Fruit fly (Drosophila melanogaster): ENCODE measurements around the gene CG5280.

Gene CG5280

DNA sequence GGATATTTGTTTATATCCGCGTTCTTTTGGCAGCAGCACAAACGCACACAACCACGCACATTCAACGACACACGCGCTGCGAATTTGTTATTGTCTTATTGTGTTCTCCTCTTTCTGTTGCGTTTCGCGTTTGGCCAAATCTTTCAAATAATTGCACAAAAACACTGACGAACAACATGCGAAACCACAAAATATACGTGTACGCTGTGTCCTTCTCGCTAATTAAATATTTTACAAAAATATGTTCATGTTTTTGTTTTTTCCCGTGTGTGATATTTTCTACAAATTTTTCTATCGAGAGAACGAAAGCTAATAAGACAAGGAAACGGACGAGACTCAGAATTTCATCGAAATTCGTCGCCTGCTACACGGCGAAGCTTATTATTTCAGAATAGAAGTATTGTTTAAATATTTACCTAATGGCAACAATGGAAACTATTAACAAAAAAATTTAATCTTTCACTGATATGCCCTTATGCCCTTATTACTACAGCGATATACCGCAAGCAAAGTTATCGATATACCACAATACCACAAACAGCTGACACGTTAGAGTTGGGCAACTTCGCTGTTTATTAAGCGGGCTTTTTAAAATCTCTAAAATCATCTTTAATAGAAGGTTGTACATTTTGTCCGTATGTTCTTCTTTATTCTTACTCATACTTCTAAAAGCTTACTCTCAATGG is 35.9 kb downstream of the CG5280 start, which contains the start of the genes CG43783 and orb2 (continued):
- TF ChIP-seq CG3726 (GFP tag; IDR thresholded peaks at IDR 0.05) (no peak), Max (GFP tag; optimal IDR thresholded peaks at IDR 0.05) (no peak), dmrt11E (tag; optimal IDR thresholded peaks at IDR 0.05) (no peak), tna (GFP tag; IDR thresholded peaks at IDR 0.05; ENCODE audit: partially characterized antibody) (peak; percentile 55; the same call in 1 of the 2 replicates), tin (GFP tag; optimal IDR thresholded peaks at IDR 0.05) (no peak), lab (GFP tag; optimal IDR thresholded peaks at IDR 0.05) (no peak), ara (GFP tag; IDR thresholded peaks at IDR 0.05) (no peak), danr (GFP tag; IDR thresholded peaks at IDR 0.05) (no peak), CG7928 (GFP tag; optimal IDR thresholded peaks at IDR 0.05) (no peak), CG18011 (GFP tag; optimal IDR thresholded peaks at IDR 0.05) (no peak), CG6791 (GFP tag; IDR thresholded peaks at IDR 0.05; ENCODE audit: partially characterized antibody) (peak; percentile 66; the same call in 2 of the 3 replicates), CG16813 (GFP tag; IDR thresholded peaks at IDR 0.05; ENCODE audit: partially characterized antibody) (peak; percentile 38; the same call in 1 of the 3 replicates), chm (GFP tag; IDR thresholded peaks at IDR 0.05) (no peak), CG4617 (GFP tag; optimal IDR thresholded peaks at IDR 0.05; ENCODE audit: borderline replicate concordance) (peak; percentile 32), CG16863 (GFP tag; optimal IDR thresholded peaks at IDR 0.05) (no peak), lov (optimal IDR thresholded peaks at IDR 0.05) (no peak), lov (GFP tag; IDR thresholded peaks at IDR 0.05) (no peak), Doc3 (GFP tag; IDR thresholded peaks at IDR 0.05; ENCODE audit: partially characterized antibody) (peak; percentile 33; the same call in 1 of the 3 replicates), cg (GFP tag; optimal IDR thresholded peaks at IDR 0.05) (peak; percentile 39), CG42726 (GFP tag; IDR thresholded peaks at IDR 0.05; ENCODE audit: partially characterized antibody) (no peak), CG8924 (tag; optimal IDR thresholded peaks at IDR 0.05) (no peak), sens (GFP tag) (peak; percentile 62), CG7963 (GFP tag; IDR thresholded peaks at IDR 0.05; ENCODE audit: partially characterized antibody) (0 out of 3 replicates have a peak, but pooled peaks have one; percentile 56), CG1603 (tag; optimal IDR thresholded peaks at IDR 0.05) (peak; percentile 9), CG10321 (GFP tag; IDR thresholded peaks at IDR 0.05) (no peak), sim (GFP tag; IDR thresholded peaks at IDR 0.05) (no peak), Opbp (GFP tag; IDR thresholded peaks at IDR 0.05; ENCODE audit: partially characterized antibody) (peak; percentile 70; the same call in 2 of the 3 replicates), Lhr (GFP tag; optimal IDR thresholded peaks at IDR 0.05) (no peak)

- TF ChIP-seq crc (GFP tag; optimal IDR thresholded peaks at IDR 0.05), result peak; percentile 39
- TF ChIP-seq Trl (optimal IDR thresholded peaks at IDR 0.05), result no peak
- TF ChIP-seq Trl (GFP tag; optimal IDR thresholded peaks at IDR 0.05), result peak; percentile 22
- TF ChIP-seq sisA (GFP tag; IDR thresholded peaks at IDR 0.05), result no peak
- no peak for TF ChIP-seq H15 (GFP tag; IDR thresholded peaks at IDR 0.05)
- peak; percentile 58 for TF ChIP-seq CG10543 (GFP tag; optimal IDR thresholded peaks at IDR 0.05)
- peak; percentile 8 for TF ChIP-seq CG30020 (tag; optimal IDR thresholded peaks at IDR 0.05)
- no peak for TF ChIP-seq CG11247 (GFP tag; IDR thresholded peaks at IDR 0.05)
- TF ChIP-seq Optix (GFP tag; IDR thresholded peaks at IDR 0.05), result no peak
- TF ChIP-seq amos (GFP tag; IDR thresholded peaks at IDR 0.05; ENCODE audit: partially characterized antibody), result peak; percentile 42; the same call in 1 of the 2 replicates
- TF ChIP-seq CG13775 (GFP tag; optimal IDR thresholded peaks at IDR 0.05), result peak; percentile 24
- TF ChIP-seq Dip2 (GFP tag; IDR thresholded peaks at IDR 0.05), result no peak
- peak; percentile 47 for TF ChIP-seq nerfin-1 (tag; optimal IDR thresholded peaks at IDR 0.05)
- TF ChIP-seq Ravus (GFP tag; IDR thresholded peaks at IDR 0.05), result no peak
- TF ChIP-seq CG3163 (GFP tag; optimal IDR thresholded peaks at IDR 0.05), result no peak
- no peak for TF ChIP-seq CG17612 (GFP tag; IDR thresholded peaks at IDR 0.05)
- no peak for TF ChIP-seq btn (GFP tag; optimal IDR thresholded peaks at IDR 0.05)
- TF ChIP-seq CG12071 (GFP tag; optimal IDR thresholded peaks at IDR 0.05), result peak; percentile 46
- peak; percentile 30 for TF ChIP-seq MBD-R2 (GFP tag; IDR thresholded peaks at IDR 0.05)
- peak; percentile 52 for TF ChIP-seq Rfx (GFP tag; IDR thresholded peaks at IDR 0.05)
- TF ChIP-seq CG43689 (GFP tag; IDR thresholded peaks at IDR 0.05), result no peak
- no peak for TF ChIP-seq hth (optimal IDR thresholded peaks at IDR 0.05)
Measured at dm6 chr3L:8953199-8953956, 36.6 kb downstream of the CG5280 start.
